Worm (Caenorhabditis elegans) whole organism, L4 larva: ENCODE data around the gene C45B11.5.

ENCODE experiments used
- R02D3.7 ChIP-seq: fragments of 150-350 bp; sonication (generic microtip); optimal IDR thresholded peaks from 3 replicates; lab custom pipeline; 2014; ENCODE audit warnings: missing biosample characterization, missing genetic modification characterization
- ZK546.5 ChIP-seq, 2 experiments: sonication (generic microtip); optimal IDR thresholded peaks; 2 replicates each; lab custom pipeline; 2017; ENCODE audit warnings: missing biosample characterization in 2 of 2, missing genetic modification characterization in 2 of 2
- lin-13 ChIP-seq: fragments of 150-350 bp; optimal IDR thresholded peaks from 2 replicates; lab custom pipeline; 2014; ENCODE audit warnings: missing biosample characterization, missing genetic modification reagents, missing genetic modification characterization
- nhr-237 ChIP-seq: sonication (generic microtip); optimal IDR thresholded peaks from 2 replicates; lab custom pipeline; 2017; ENCODE audit warnings: missing biosample characterization, missing genetic modification characterization
- php-3 ChIP-seq: fragments of 200-800 bp; sonication (Bioruptor generic); IDR thresholded peaks from 2 replicates; pipeline ENCODE4 v1.3.6; 2022; ENCODE audit warnings: missing genetic modification reagents, missing genetic modification characterization, missing compliant biosample characterization
- pqm-1 ChIP-seq: sonication (generic microtip); optimal IDR thresholded peaks from 2 replicates; lab custom pipeline; 2017; ENCODE audit warnings: missing biosample characterization, missing genetic modification characterization
- zfp-3 ChIP-seq: fragments of 200-800 bp; sonication (Bioruptor generic); conservative IDR thresholded peaks from 2 replicates; pipeline ENCODE4 v1.3.6; 2022; ENCODE audit warnings: missing genetic modification reagents, missing genetic modification characterization, missing compliant biosample characterization

DNA sequence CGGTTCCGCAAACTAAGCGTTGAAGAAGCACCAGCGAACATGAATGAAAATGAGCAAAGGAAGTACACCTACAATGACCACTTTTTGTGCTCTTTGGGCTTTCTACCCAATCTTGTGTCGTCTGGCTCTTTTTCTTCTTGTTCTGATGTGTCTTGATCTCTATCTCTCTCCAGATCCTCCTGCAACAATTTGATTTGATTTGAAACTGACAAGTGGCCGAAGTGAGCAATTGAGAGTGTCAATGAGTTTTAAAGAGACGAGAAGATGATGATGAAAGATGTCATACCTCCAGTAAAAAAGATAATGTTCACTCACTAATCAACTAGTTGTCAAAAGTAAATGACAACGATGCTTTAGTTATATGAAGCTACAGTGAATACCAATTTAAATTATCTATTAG lies 6.9 kb upstream of the C45B11.5 start, which contains the start of gene pptr-2:
- TF ChIP-seq R02D3.7 (tag; lab: Kevin White, UChicago) (no peak), pqm-1 (tag; lab: Kevin White, UChicago) (no peak), ZK546.5 (tag; optimal IDR thresholded peaks at IDR 0.05; lab: Kevin White, UChicago) (no peak), nhr-237 (tag; lab: Kevin White, UChicago) (no peak), lin-13 (no peak), zfp-3 (no peak), php-3 (GFP tag; lab: Robert Waterston, UW) (no peak)
